Fruit fly (Drosophila melanogaster): Measurements from ENCODE around the gene Sry-beta.

The Sry-beta gene

DNA sequence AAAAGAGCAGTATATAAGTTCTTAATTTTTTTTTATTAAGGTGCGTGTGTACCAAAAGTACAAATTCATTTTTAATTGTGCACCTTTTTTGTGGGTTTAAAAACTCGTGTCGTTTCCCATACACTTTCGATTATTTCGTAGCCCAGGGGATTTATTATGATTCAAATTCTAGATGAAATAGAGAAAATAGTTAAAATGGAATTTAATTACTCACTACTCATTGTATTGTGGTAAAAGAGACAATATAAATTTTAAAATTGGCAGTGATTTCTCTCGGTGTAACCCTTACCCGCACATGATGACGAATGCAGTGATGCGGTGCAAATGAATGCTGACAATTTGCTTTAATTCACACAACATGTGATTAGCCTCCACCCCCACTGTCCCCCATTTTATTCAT lies 43.7 kb downstream of the Sry-beta start (continued):
- TF ChIP-seq CG3838 (GFP tag; optimal IDR thresholded peaks at IDR 0.05), result no peak
- TF ChIP-seq CG6791 (GFP tag; IDR thresholded peaks at IDR 0.05; ENCODE audit: partially characterized antibody), result no peak
- no peak for TF ChIP-seq CG13894 (tag; optimal IDR thresholded peaks at IDR 0.05)
- TF ChIP-seq CG17359 (tag; optimal IDR thresholded peaks at IDR 0.05), result no peak
- no peak for TF ChIP-seq crol (GFP tag; IDR thresholded peaks at IDR 0.05)
- TF ChIP-seq ranshi (GFP tag; IDR thresholded peaks at IDR 0.05), result no peak
- TF ChIP-seq CG7987 (GFP tag; optimal IDR thresholded peaks at IDR 0.05), result no peak
- no peak for TF ChIP-seq CG1602 (GFP tag; optimal IDR thresholded peaks at IDR 0.05)
- TF ChIP-seq jumu (GFP tag; optimal IDR thresholded peaks at IDR 0.05), result no peak
- TF ChIP-seq Eip74EF (GFP tag; optimal IDR thresholded peaks at IDR 0.05), result no peak
- TF ChIP-seq CG32772 (GFP tag; IDR thresholded peaks at IDR 0.05), result 0 out of 2 replicates have a peak, but pooled peaks have one; percentile 21
- TF ChIP-seq CG7271 (tag; optimal IDR thresholded peaks at IDR 0.05), result no peak
- TF ChIP-seq Trl (optimal IDR thresholded peaks at IDR 0.05), result no peak
- no peak for TF ChIP-seq Trl (GFP tag; optimal IDR thresholded peaks at IDR 0.05)
- TF ChIP-seq wdn (GFP tag; IDR thresholded peaks at IDR 0.05), result no peak
- no peak for TF ChIP-seq CG6765 (GFP tag; optimal IDR thresholded peaks at IDR 0.05)
- TF ChIP-seq salm (tag; optimal IDR thresholded peaks at IDR 0.05), result no peak
- no peak for TF ChIP-seq Side (GFP tag; optimal IDR thresholded peaks at IDR 0.05)
- TF ChIP-seq CG6854 (GFP tag; optimal IDR thresholded peaks at IDR 0.05), result no peak
- peak; percentile 9 for TF ChIP-seq CG18599 (GFP tag; optimal IDR thresholded peaks at IDR 0.05)
- no peak for TF ChIP-seq Mad (GFP tag; optimal IDR thresholded peaks at IDR 0.05)
- no peak for TF ChIP-seq CTCF (GFP tag; optimal IDR thresholded peaks at IDR 0.05)
- TF ChIP-seq CG4820 (GFP tag; optimal IDR thresholded peaks at IDR 0.05), result no peak
- no peak for TF ChIP-seq CG1529 (GFP tag; optimal IDR thresholded peaks at IDR 0.05)
- TF ChIP-seq Med (GFP tag), result peak; percentile 47
- TF ChIP-seq Dek (tag; optimal IDR thresholded peaks at IDR 0.05), result no peak
- TF ChIP-seq Gsc (GFP tag; IDR thresholded peaks at IDR 0.05), result no peak
- TF ChIP-seq CG8944 (GFP tag; optimal IDR thresholded peaks at IDR 0.05), result no peak
- no peak for TF ChIP-seq jigr1 (GFP tag; IDR thresholded peaks at IDR 0.05)
- no peak for TF ChIP-seq Dip3 (GFP tag; optimal IDR thresholded peaks at IDR 0.05)
- no peak for TF ChIP-seq NFAT (GFP tag; IDR thresholded peaks at IDR 0.05)
- TF ChIP-seq dm (GFP tag; optimal IDR thresholded peaks at IDR 0.05), result no peak
- TF ChIP-seq ind (GFP tag; optimal IDR thresholded peaks at IDR 0.05), result peak; percentile 16
- TF ChIP-seq CG15696 (tag; optimal IDR thresholded peaks at IDR 0.05), result no peak
- no peak for TF ChIP-seq tin (GFP tag; optimal IDR thresholded peaks at IDR 0.05)
- TF ChIP-seq Spps (tag; optimal IDR thresholded peaks at IDR 0.05), result no peak
- no peak for TF ChIP-seq ERR (GFP tag; optimal IDR thresholded peaks at IDR 0.05)
- TF ChIP-seq fu2 (GFP tag; optimal IDR thresholded peaks at IDR 0.05), result no peak
- TF ChIP-seq lilli (GFP tag; optimal IDR thresholded peaks at IDR 0.05), result no peak
- TF ChIP-seq CG5180 (GFP tag; optimal IDR thresholded peaks at IDR 0.05), result no peak
- peak; percentile 47 for TF ChIP-seq gem (tag; optimal IDR thresholded peaks at IDR 0.05)
- 0 out of 3 replicates have a peak, but pooled peaks have one; percentile 16 for TF ChIP-seq tgo (GFP tag; IDR thresholded peaks at IDR 0.05)
- TF ChIP-seq unc-4 (GFP tag; IDR thresholded peaks at IDR 0.05; ENCODE audit: partially characterized antibody), result no peak
- no peak for TF ChIP-seq danr (GFP tag; IDR thresholded peaks at IDR 0.05)
- no peak for TF ChIP-seq fd102C (GFP tag; optimal IDR thresholded peaks at IDR 0.05)
- no peak for TF ChIP-seq CG17612 (GFP tag; IDR thresholded peaks at IDR 0.05)
- TF ChIP-seq CG3065 (GFP tag; optimal IDR thresholded peaks at IDR 0.05), result no peak
- TF ChIP-seq ttk (GFP tag; IDR thresholded peaks at IDR 0.05), result no peak
- TF ChIP-seq vnd (GFP tag; IDR thresholded peaks at IDR 0.05; ENCODE audit: partially characterized antibody), result no peak
- TF ChIP-seq sr (GFP tag; IDR thresholded peaks at IDR 0.05), result no peak
- TF ChIP-seq dimm (GFP tag; IDR thresholded peaks at IDR 0.05), result no peak
- no peak for TF ChIP-seq CG8924 (tag; optimal IDR thresholded peaks at IDR 0.05)
- no peak for TF ChIP-seq al (GFP tag; IDR thresholded peaks at IDR 0.05)

All from whole organism, embryonic.